Fruit fly (Drosophila melanogaster) whole organism, embryonic: ENCODE results near the gene CG11975.

Experiments used
- Blimp-1 ChIP-seq: fragments of 200-800 bp; sonication (Bioruptor generic); optimal IDR thresholded peaks from 3 replicates; lab custom pipeline; 2018; ENCODE audit warnings: missing biosample characterization, missing genetic modification characterization, mild to moderate bottlenecking, moderate library complexity, missing genetic modification reagents
- C15 ChIP-seq: fragments of 200-800 bp; sonication (Bioruptor generic); IDR thresholded peaks from 3 replicates; pipeline ENCODE4 v1.3.6; 2022; ENCODE audit warnings: missing biosample characterization, missing genetic modification characterization
- CG10267 ChIP-seq: fragments of 200-800 bp; sonication (Bioruptor generic); optimal IDR thresholded peaks from 2 replicates; lab custom pipeline; 2018; ENCODE audit warnings: missing biosample characterization, mild to moderate bottlenecking, missing genetic modification characterization, moderate library complexity
- CG10321 ChIP-seq: fragments of 200-800 bp; sonication (Bioruptor generic); IDR thresholded peaks from 2 replicates; pipeline ENCODE4 v1.3.6; 2022; ENCODE audit warnings: missing biosample characterization, missing genetic modification characterization
- CG10543 ChIP-seq: fragments of 200-800 bp; sonication (Bioruptor generic); optimal IDR thresholded peaks from 3 replicates; lab custom pipeline; 2017; ENCODE audit warnings: missing biosample characterization, mild to moderate bottlenecking, missing genetic modification characterization, moderate library complexity
- CG11696 ChIP-seq: fragments of 200-800 bp; sonication (Bioruptor generic); IDR thresholded peaks from 2 replicates; pipeline ENCODE4 v1.3.6; 2022; ENCODE audit warnings: missing biosample characterization, missing genetic modification characterization
- CG12071 ChIP-seq: fragments of 200-800 bp; sonication (Bioruptor generic); optimal IDR thresholded peaks from 3 replicates; lab custom pipeline; 2018; ENCODE audit warnings: missing biosample characterization, mild to moderate bottlenecking, missing genetic modification characterization
- CG12155 ChIP-seq: fragments of 200-800 bp; sonication (Bioruptor generic); optimal IDR thresholded peaks from 3 replicates; lab custom pipeline; 2016; ENCODE audit warnings: missing biosample characterization, missing genetic modification characterization
- CG12391 ChIP-seq: fragments of 200-800 bp; sonication (Bioruptor generic); optimal IDR thresholded peaks from 3 replicates; lab custom pipeline; 2018; ENCODE audit warnings: missing biosample characterization, mild to moderate bottlenecking, missing genetic modification characterization, moderate library complexity
- CG12769 ChIP-seq: fragments of 200-800 bp; sonication (Bioruptor generic); optimal IDR thresholded peaks from 2 replicates; lab custom pipeline; 2019; ENCODE audit warnings: missing biosample characterization, mild to moderate bottlenecking, missing genetic modification characterization, moderate library complexity
- CG14050 ChIP-seq: fragments of 200-800 bp; sonication (Bioruptor generic); IDR thresholded peaks from 3 replicates; pipeline ENCODE4 v1.3.6; 2022; ENCODE audit warnings: missing biosample characterization, missing genetic modification characterization
- CG14710 ChIP-seq: fragments of 200-800 bp; sonication (Bioruptor generic); optimal IDR thresholded peaks from 3 replicates; lab custom pipeline; 2019; ENCODE audit warnings: missing biosample characterization, mild to moderate bottlenecking, missing genetic modification characterization, moderate library complexity
- CG15073 ChIP-seq: fragments of 200-800 bp; sonication (Bioruptor generic); optimal IDR thresholded peaks from 2 replicates; lab custom pipeline; 2016; ENCODE audit warnings: missing biosample characterization, missing genetic modification characterization
- CG1529 ChIP-seq: fragments of 200-800 bp; sonication (Bioruptor generic); optimal IDR thresholded peaks from 3 replicates; lab custom pipeline; 2018; ENCODE audit warnings: missing biosample characterization, missing genetic modification characterization
- CG15696 ChIP-seq: fragments of 200-800 bp; sonication (Bioruptor generic); optimal IDR thresholded peaks from 2 replicates; lab custom pipeline; 2019; ENCODE audit warnings: missing biosample characterization, mild to moderate bottlenecking, missing genetic modification characterization, moderate library complexity
- CG18619 ChIP-seq: fragments of 200-800 bp; sonication (Bioruptor generic); optimal IDR thresholded peaks from 3 replicates; lab custom pipeline; 2017; ENCODE audit warnings: missing biosample characterization, mild to moderate bottlenecking, missing genetic modification characterization
- CG33557 ChIP-seq: fragments of 200-800 bp; sonication (Bioruptor generic); optimal IDR thresholded peaks from 2 replicates; lab custom pipeline; 2019; ENCODE audit warnings: missing biosample characterization, mild to moderate bottlenecking, missing genetic modification characterization, moderate library complexity
- CG3407 ChIP-seq: fragments of 200-800 bp; sonication (Bioruptor generic); optimal IDR thresholded peaks from 2 replicates; lab custom pipeline; 2018; ENCODE audit warnings: missing biosample characterization, mild to moderate bottlenecking, missing genetic modification characterization
- CG3847 ChIP-seq: fragments of 200-800 bp; sonication (Bioruptor generic); IDR thresholded peaks from 2 replicates; pipeline ENCODE4 v1.3.6; 2022; ENCODE audit warnings: missing biosample characterization, missing genetic modification characterization
- CG5180 ChIP-seq: fragments of 200-800 bp; sonication (Bioruptor generic); optimal IDR thresholded peaks from 3 replicates; lab custom pipeline; 2017; ENCODE audit warnings: missing biosample characterization, missing genetic modification characterization, mild to moderate bottlenecking, moderate library complexity, missing genetic modification reagents
- CG8924 ChIP-seq: fragments of 200-800 bp; optimal IDR thresholded peaks from 3 replicates; lab custom pipeline; 2019; ENCODE audit warnings: missing biosample characterization, mild to moderate bottlenecking, missing genetic modification characterization, moderate library complexity
- CG9215 ChIP-seq: fragments of 200-800 bp; sonication (Bioruptor generic); IDR thresholded peaks from 2 replicates; pipeline ENCODE4 v1.3.6; 2022; ENCODE audit warnings: missing biosample characterization, missing genetic modification characterization
- HmgD ChIP-seq: fragments of 200-800 bp; sonication (Bioruptor generic); optimal IDR thresholded peaks from 3 replicates; lab custom pipeline; 2016; ENCODE audit warnings: missing biosample characterization, missing genetic modification characterization
- Hmr ChIP-seq: fragments of 200-800 bp; sonication (Bioruptor generic); optimal IDR thresholded peaks from 3 replicates; lab custom pipeline; 2017; ENCODE audit warnings: mild to moderate bottlenecking, missing biosample characterization, missing genetic modification reagents, missing genetic modification characterization
- Hr39 ChIP-seq: fragments of >200 bp; optimal IDR thresholded peaks from 2 replicates; lab custom pipeline; 2017
- Kr ChIP-seq: fragments of 200-800 bp; sonication (Bioruptor generic); optimal IDR thresholded peaks from 2 replicates; lab custom pipeline; 2017; ENCODE audit warnings: missing biosample characterization, mild to moderate bottlenecking, missing genetic modification characterization
- NFAT ChIP-seq: fragments of 200-800 bp; sonication (Bioruptor generic); IDR thresholded peaks from 2 replicates; pipeline ENCODE4 v1.3.6; 2022; ENCODE audit warnings: missing biosample characterization, missing genetic modification characterization
- Oaz ChIP-seq: fragments of 200-800 bp; sonication (Bioruptor generic); IDR thresholded peaks from 2 replicates; pipeline ENCODE4 v1.3.6; 2022; ENCODE audit warnings: missing biosample characterization, missing genetic modification characterization
- Spps ChIP-seq: fragments of 200-800 bp; sonication (Bioruptor generic); optimal IDR thresholded peaks from 2 replicates; lab custom pipeline; 2018; ENCODE audit warnings: missing biosample characterization, mild to moderate bottlenecking, missing genetic modification characterization
- Sry-δ ChIP-seq: fragments of 200-800 bp; sonication (Bioruptor generic); optimal IDR thresholded peaks from 2 replicates; lab custom pipeline; 2016; ENCODE audit warnings: missing biosample characterization, missing genetic modification characterization
- Usf ChIP-seq: fragments of 200-800 bp; sonication (Bioruptor generic); optimal IDR thresholded peaks from 2 replicates; lab custom pipeline; 2017; ENCODE audit warnings: missing genotype, missing biosample characterization, missing genetic modification characterization
- Xrp1 ChIP-seq: fragments of 200-800 bp; sonication (Bioruptor generic); IDR thresholded peaks from 2 replicates; pipeline ENCODE4 v1.3.6; 2022; ENCODE audit warnings: missing biosample characterization, missing genetic modification characterization
- bowl ChIP-seq: fragments of 200-800 bp; sonication (Bioruptor generic); IDR thresholded peaks from 2 replicates; pipeline ENCODE4 v1.3.6; 2022; ENCODE audit warnings: missing biosample characterization, missing genetic modification characterization
- cad ChIP-seq: fragments of >200 bp; optimal IDR thresholded peaks from 2 replicates; lab custom pipeline; 2017; ENCODE audit warnings: missing biosample characterization, missing genetic modification characterization
- cas ChIP-seq: fragments of 200-800 bp; sonication (Bioruptor generic); IDR thresholded peaks from 2 replicates; pipeline ENCODE4 v1.3.6; 2022; ENCODE audit warnings: missing biosample characterization, missing genetic modification characterization
- cwo ChIP-seq: fragments of 200-800 bp; sonication (Bioruptor generic); optimal IDR thresholded peaks from 3 replicates; lab custom pipeline; 2017; ENCODE audit warnings: missing biosample characterization, missing genetic modification characterization, mild to moderate bottlenecking, moderate library complexity, missing genetic modification reagents
- grau ChIP-seq: fragments of 200-800 bp; optimal IDR thresholded peaks from 3 replicates; lab custom pipeline; 2019; ENCODE audit warnings: missing biosample characterization, mild to moderate bottlenecking, missing genetic modification characterization, moderate library complexity
- kay ChIP-seq: fragments of 200-800 bp; sonication (Bioruptor generic); optimal IDR thresholded peaks from 2 replicates; lab custom pipeline; 2016; ENCODE audit warnings: missing biosample characterization, missing genetic modification characterization
- lola ChIP-seq, 3 experiments: fragments of >200 bp in 2 of 3; fragments of 200-800 bp in 1 of 3; sonication (Bioruptor generic) in 1 of 3; optimal IDR thresholded peaks; 2 replicates each; lab custom pipeline; 2017 to 2019; ENCODE audit warnings: missing biosample characterization in 3 of 3, missing genetic modification characterization in 3 of 3, mild to moderate bottlenecking in 1 of 3, moderate library complexity in 1 of 3
- nmo ChIP-seq: fragments of 200-800 bp; sonication (Bioruptor generic); optimal IDR thresholded peaks from 2 replicates; lab custom pipeline; 2018; ENCODE audit warnings: missing biosample characterization, mild to moderate bottlenecking, missing genetic modification characterization, moderate library complexity
- onecut ChIP-seq: fragments of 200-800 bp; sonication (Bioruptor generic); IDR thresholded peaks from 2 replicates; pipeline ENCODE4 v1.3.6; 2022; ENCODE audit warnings: missing biosample characterization, missing genetic modification characterization
- prd ChIP-seq, 3 experiments: fragments of >200 bp in 2 of 3; fragments of 200-800 bp in 1 of 3; sonication (Bioruptor generic) in 1 of 3; optimal IDR thresholded peaks in 2 of 3; IDR thresholded peaks in 1 of 3; 2 replicates in 2 of 3; 3 replicates in 1 of 3; pipeline versions ENCODE4 v1.3.6 to Lab custom; 2017 to 2022; ENCODE audit warnings: missing biosample characterization in 1 of 3, missing genetic modification characterization in 1 of 3
- rib ChIP-seq: fragments of 200-800 bp; sonication (Bioruptor generic); IDR thresholded peaks from 2 replicates; pipeline ENCODE4 v1.3.6; 2022; ENCODE audit warnings: missing biosample characterization, missing genetic modification characterization
- row ChIP-seq: fragments of 200-800 bp; sonication (Bioruptor generic); IDR thresholded peaks from 3 replicates; pipeline ENCODE4 v1.3.6; 2022; ENCODE audit warnings: missing biosample characterization, missing genetic modification characterization
- sr ChIP-seq: fragments of 200-800 bp; sonication (Bioruptor generic); IDR thresholded peaks from 3 replicates; pipeline ENCODE4 v1.3.6; 2022; ENCODE audit warnings: missing biosample characterization, missing genetic modification characterization
- stwl ChIP-seq: fragments of 200-800 bp; sonication (Bioruptor generic); optimal IDR thresholded peaks from 3 replicates; lab custom pipeline; 2018; ENCODE audit warnings: missing biosample characterization, mild to moderate bottlenecking, missing genetic modification characterization, moderate library complexity
- tap ChIP-seq: fragments of 200-800 bp; optimal IDR thresholded peaks from 3 replicates; lab custom pipeline; 2019; ENCODE audit warnings: missing biosample characterization, mild to moderate bottlenecking, missing genetic modification characterization, moderate library complexity
- usp ChIP-seq: fragments of >200 bp; optimal IDR thresholded peaks from 2 replicates; lab custom pipeline; 2017; ENCODE audit warnings: missing biosample characterization, missing genetic modification characterization

CG11975 gene

DNA sequence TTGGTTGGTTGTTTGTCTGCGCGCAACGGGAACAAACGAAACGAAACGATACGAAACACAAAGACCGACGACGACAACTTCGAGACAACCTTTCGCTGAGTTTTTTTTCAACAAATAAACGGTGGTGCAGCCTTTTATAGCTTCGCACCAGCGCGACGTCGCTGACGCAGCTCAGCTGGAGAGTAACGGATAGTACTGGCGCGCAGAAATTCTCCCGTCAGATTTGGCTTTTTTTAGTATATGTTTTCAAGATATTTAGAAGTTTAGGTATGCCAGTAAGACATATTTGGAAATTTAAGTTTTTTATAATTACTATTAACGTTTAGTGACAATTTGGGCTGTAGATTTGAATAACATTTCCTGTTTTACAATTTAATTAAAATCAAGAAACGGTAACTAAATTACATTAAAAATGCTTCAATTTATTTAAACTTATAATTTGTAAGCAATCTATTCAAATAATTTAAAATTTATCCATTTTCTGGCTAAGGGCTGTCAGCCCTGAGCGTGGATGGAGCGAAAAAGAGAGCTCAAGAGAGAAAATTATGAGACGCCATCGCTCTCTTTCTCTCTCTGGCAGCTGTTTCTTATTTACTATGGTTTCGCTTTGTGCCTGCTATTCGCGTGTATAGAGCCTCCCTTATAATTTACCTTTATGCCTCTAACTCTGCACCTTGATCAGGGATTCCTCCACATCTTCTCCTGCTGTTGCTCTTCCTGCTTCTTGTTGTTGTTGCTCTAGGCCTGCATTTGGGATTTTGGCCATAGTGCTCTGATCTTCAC lies 40.8 kb downstream of the CG11975 start (continued):
- peak; percentile 91 for TF ChIP-seq CG10543 (GFP tag; lab: Kevin White, UChicago)
- no peak for TF ChIP-seq Oaz (GFP tag; lab: Robert Waterston, UW)
- TF ChIP-seq CG12071 (GFP tag; lab: Kevin White, UChicago) = no peak
- TF ChIP-seq CG10321 = no peak
- TF ChIP-seq CG3847 (GFP tag; lab: Robert Waterston, UW) = peak; percentile 60; the same call in 1 of the 2 replicates
- TF ChIP-seq Hr39 (lab: Kevin White, UChicago) = no peak
- TF ChIP-seq Xrp1 (GFP tag; lab: Robert Waterston, UW) = peak; percentile 76
- no peak for TF ChIP-seq Sry-δ (GFP tag; lab: Kevin White, UChicago)
- TF ChIP-seq CG3407 (GFP tag; lab: Kevin White, UChicago) = peak; percentile 67
- TF ChIP-seq nmo = peak; percentile 88
- peak; percentile 2 for TF ChIP-seq cad (GFP tag; lab: Kevin White, UChicago)
- peak; percentile 91 for TF ChIP-seq Hmr (GFP tag; lab: Kevin White, UChicago)
- peak; percentile 41; the same call in 1 of the 2 replicates for TF ChIP-seq CG9215
- TF ChIP-seq Blimp-1 = peak; percentile 73
- 0 out of 3 replicates have a peak, but pooled peaks have one; percentile 35 for TF ChIP-seq sr (GFP tag; lab: Robert Waterston, UW)

DNA sequence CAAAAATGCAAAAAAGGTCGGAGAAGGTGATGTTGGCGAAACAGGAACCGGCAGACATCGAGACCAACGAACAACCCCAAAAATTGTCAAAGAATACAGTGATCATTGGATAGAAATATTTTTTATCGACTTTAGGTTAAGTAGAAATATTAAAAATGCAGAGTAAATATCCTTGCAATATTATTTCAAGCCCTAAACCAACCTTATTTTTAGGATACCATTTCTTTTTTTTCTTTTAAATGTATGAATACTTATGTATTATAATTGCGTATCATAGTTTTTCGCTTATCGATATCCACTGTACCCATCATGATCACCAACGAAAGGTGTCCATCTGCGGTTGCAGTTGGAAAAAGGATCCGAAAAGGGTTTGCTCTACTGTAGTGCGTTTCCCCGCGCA lies 42.2 kb downstream of the CG11975 start:
- TF ChIP-seq CG12155 (GFP tag; lab: Kevin White, UChicago) (no peak), NFAT (GFP tag; lab: Robert Waterston, UW) (no peak), CG12769 (tag; lab: Kevin White, UChicago) (no peak), CG8924 (peak; percentile 16), bowl (GFP tag; lab: Robert Waterston, UW) (no peak), CG5180 (GFP tag; lab: Kevin White, UChicago) (no peak), onecut (no peak), prd (optimal IDR thresholded peaks at IDR 0.05; lab: Kevin White, UChicago) (no peak), prd (GFP tag; IDR thresholded peaks at IDR 0.05; lab: Robert Waterston, UW) (peak; percentile 32; the same call in 1 of the 3 replicates), stwl (tag; lab: Kevin White, UChicago) (no peak), cas (GFP tag; lab: Robert Waterston, UW) (no peak), HmgD (GFP tag; lab: Kevin White, UChicago) (no peak), CG15073 (no peak), Usf (GFP tag; lab: Kevin White, UChicago) (no peak), rib (no peak), usp (GFP tag; lab: Kevin White, UChicago) (no peak), C15 (GFP tag; lab: Robert Waterston, UW) (no peak), CG18619 (GFP tag; lab: Kevin White, UChicago) (no peak), kay (GFP tag; lab: Kevin White, UChicago) (no peak), CG15696 (tag; lab: Kevin White, UChicago) (peak; percentile 56), Spps (tag; lab: Kevin White, UChicago) (no peak), CG12391 (tag; lab: Kevin White, UChicago) (peak; percentile 15), row (GFP tag; lab: Robert Waterston, UW) (peak; percentile 42; the same call in 1 of the 3 replicates), tap (tag; lab: Kevin White, UChicago) (no peak), grau (tag; lab: Kevin White, UChicago) (peak; percentile 90), CG10267 (tag; lab: Kevin White, UChicago) (peak; percentile 13), CG11696 (GFP tag; lab: Robert Waterston, UW) (no peak), CG3847 (GFP tag; lab: Robert Waterston, UW) (no peak), cwo (GFP tag; lab: Kevin White, UChicago) (no peak), lola (GFP tag; optimal IDR thresholded peaks at IDR 0.05; lab: Kevin White, UChicago) (peak in 1 of 3 experiments; percentile 35), CG14710 (tag; lab: Kevin White, UChicago) (peak; percentile 15), CG14050 (GFP tag; lab: Robert Waterston, UW) (no peak), CG1529 (GFP tag; lab: Kevin White, UChicago) (no peak), CG33557 (GFP tag; lab: Kevin White, UChicago) (peak; percentile 2), Kr (GFP tag; lab: Kevin White, UChicago) (peak; percentile 2), Xrp1 (GFP tag; lab: Robert Waterston, UW) (peak; percentile 29; the same call in 1 of the 2 replicates)
